Worm (Caenorhabditis elegans) whole organism, late embryonic: ENCODE results near the gene C14F11.4.

Experiments
- F13H6.1 ChIP-seq: sonication (generic microtip); optimal IDR thresholded peaks from 2 replicates; lab custom pipeline; 2016; ENCODE audit warnings: missing genetic modification characterization, missing compliant biosample characterization
- K09A11.1 ChIP-seq: sonication (generic microtip); optimal IDR thresholded peaks from 2 replicates; lab custom pipeline; 2017; ENCODE audit warnings: antibody characterized with exemption, mild to moderate bottlenecking, missing genetic modification characterization, missing compliant biosample characterization; ENCODE audit not compliant: insufficient read depth
- T23F11.4 ChIP-seq: fragments of 200-800 bp; sonication (Bioruptor generic); optimal IDR thresholded peaks from 2 replicates; lab custom pipeline; 2018; ENCODE audit warnings: mild to moderate bottlenecking, missing genetic modification characterization, missing compliant biosample characterization
- Y22D7AL.16 ChIP-seq: sonication (generic microtip); optimal IDR thresholded peaks from 2 replicates; lab custom pipeline; 2016; ENCODE audit warnings: missing genetic modification characterization, missing compliant biosample characterization
- ahr-1 ChIP-seq: sonication (generic microtip); optimal IDR thresholded peaks from 2 replicates; lab custom pipeline; 2016; ENCODE audit warnings: missing genetic modification characterization, missing compliant biosample characterization
- ceh-14 ChIP-seq: sonication (generic microtip); optimal IDR thresholded peaks from 2 replicates; lab custom pipeline; 2016; ENCODE audit warnings: missing genotype, missing genetic modification characterization, missing compliant biosample characterization
- ceh-18 ChIP-seq: sonication (generic microtip); optimal IDR thresholded peaks from 2 replicates; lab custom pipeline; 2016; ENCODE audit warnings: missing genetic modification characterization, missing compliant biosample characterization
- ceh-19 ChIP-seq: fragments of 200-800 bp; sonication (Bioruptor generic); optimal IDR thresholded peaks from 2 replicates; lab custom pipeline; 2018; ENCODE audit warnings: mild to moderate bottlenecking, missing genetic modification characterization, missing compliant biosample characterization
- ceh-2 ChIP-seq: sonication (generic microtip); optimal IDR thresholded peaks from 2 replicates; lab custom pipeline; 2016; ENCODE audit warnings: missing genotype, missing genetic modification characterization, missing compliant biosample characterization
- ceh-22 ChIP-seq: sonication (generic microtip); optimal IDR thresholded peaks from 2 replicates; lab custom pipeline; 2017; ENCODE audit warnings: missing biosample characterization, missing genetic modification characterization
- ceh-24 ChIP-seq: sonication (generic microtip); optimal IDR thresholded peaks from 2 replicates; lab custom pipeline; 2016; ENCODE audit warnings: mild to moderate bottlenecking, missing genetic modification characterization, missing compliant biosample characterization
- ceh-30 ChIP-seq: fragments of 150-350 bp; optimal IDR thresholded peaks from 2 replicates; lab custom pipeline; 2014; ENCODE audit warnings: missing biosample characterization, missing genetic modification characterization
- ceh-9 ChIP-seq: sonication (generic microtip); optimal IDR thresholded peaks from 2 replicates; lab custom pipeline; 2016; ENCODE audit warnings: mild to moderate bottlenecking, missing genetic modification characterization, inconsistent platforms, missing compliant biosample characterization
- che-1 ChIP-seq: sonication (generic microtip); optimal IDR thresholded peaks from 2 replicates; lab custom pipeline; 2016; ENCODE audit warnings: mild to moderate bottlenecking, missing genetic modification characterization, missing compliant biosample characterization
- dve-1 ChIP-seq: sonication (generic microtip); optimal IDR thresholded peaks from 2 replicates; lab custom pipeline; 2017; ENCODE audit warnings: antibody characterized with exemption, mild to moderate bottlenecking, missing genetic modification characterization, missing compliant biosample characterization
- elt-2 ChIP-seq: sonication (generic microtip); optimal IDR thresholded peaks from 2 replicates; lab custom pipeline; 2016; ENCODE audit warnings: missing genetic modification reagents, missing genetic modification characterization, missing compliant biosample characterization
- elt-4 ChIP-seq: sonication (generic microtip); optimal IDR thresholded peaks from 2 replicates; lab custom pipeline; 2016; ENCODE audit warnings: missing genetic modification characterization, missing compliant biosample characterization
- fax-1 ChIP-seq: sonication (generic microtip); optimal IDR thresholded peaks from 2 replicates; lab custom pipeline; 2016; ENCODE audit warnings: missing genotype, missing genetic modification characterization, missing compliant biosample characterization
- fkh-10 ChIP-seq: fragments of 150-350 bp; optimal IDR thresholded peaks from 2 replicates; lab custom pipeline; 2014; ENCODE audit warnings: missing biosample characterization, missing genetic modification reagents, missing genetic modification characterization
- hlh-13 ChIP-seq: fragments of 200-800 bp; sonication (Bioruptor generic); optimal IDR thresholded peaks from 2 replicates; lab custom pipeline; 2018; ENCODE audit warnings: mild to moderate bottlenecking, missing genetic modification characterization, missing compliant biosample characterization
- hlh-30 ChIP-seq: sonication (generic microtip); optimal IDR thresholded peaks from 2 replicates; lab custom pipeline; 2017; ENCODE audit warnings: antibody characterized with exemption, missing genetic modification characterization, missing compliant biosample characterization; ENCODE audit not compliant: insufficient read depth
- hlh-6 ChIP-seq: sonication (generic microtip); optimal IDR thresholded peaks from 2 replicates; lab custom pipeline; 2016; ENCODE audit warnings: missing genotype, missing genetic modification characterization, missing compliant biosample characterization
- hlh-8 ChIP-seq: sonication (generic microtip); optimal IDR thresholded peaks from 2 replicates; lab custom pipeline; 2016; ENCODE audit warnings: missing genotype, missing genetic modification characterization, missing compliant biosample characterization
- lim-6 ChIP-seq: sonication (generic microtip); optimal IDR thresholded peaks from 2 replicates; lab custom pipeline; 2016; ENCODE audit warnings: missing genetic modification characterization, missing compliant biosample characterization
- lin-11 ChIP-seq: fragments of 200-800 bp; sonication (Bioruptor generic); optimal IDR thresholded peaks from 2 replicates; lab custom pipeline; 2018; ENCODE audit warnings: mild to moderate bottlenecking, missing genetic modification characterization, missing compliant biosample characterization
- madf-2 ChIP-seq: sonication (generic microtip); optimal IDR thresholded peaks from 2 replicates; lab custom pipeline; 2017; ENCODE audit warnings: missing genetic modification characterization, missing compliant biosample characterization
- mec-3 ChIP-seq: sonication (generic microtip); optimal IDR thresholded peaks from 2 replicates; lab custom pipeline; 2016; ENCODE audit warnings: borderline replicate concordance, missing genetic modification characterization, missing compliant biosample characterization
- nhr-11 ChIP-seq: fragments of 150-350 bp; optimal IDR thresholded peaks from 2 replicates; lab custom pipeline; 2014; ENCODE audit warnings: missing biosample characterization, missing genetic modification characterization
- nhr-232 ChIP-seq: sonication (generic microtip); optimal IDR thresholded peaks from 2 replicates; lab custom pipeline; 2016; ENCODE audit warnings: missing genetic modification characterization, missing compliant biosample characterization
- pag-3 ChIP-seq: sonication (generic microtip); optimal IDR thresholded peaks from 2 replicates; lab custom pipeline; 2016; ENCODE audit warnings: missing compliant biosample characterization, missing genetic modification characterization, borderline replicate concordance
- pat-9 ChIP-seq: fragments of 200-800 bp; sonication (Bioruptor generic); optimal IDR thresholded peaks from 2 replicates; lab custom pipeline; 2018; ENCODE audit warnings: mild to moderate bottlenecking, missing genetic modification characterization, moderate library complexity, missing compliant biosample characterization
- pax-1 ChIP-seq: fragments of 150-350 bp; optimal IDR thresholded peaks from 2 replicates; lab custom pipeline; 2014; ENCODE audit warnings: missing biosample characterization, missing genetic modification characterization
- pha-4 ChIP-seq: fragments of 150-350 bp; optimal IDR thresholded peaks from 2 replicates; lab custom pipeline; 2018; ENCODE audit warnings: missing biosample characterization, missing genetic modification reagents, missing genetic modification characterization
- pqm-1 ChIP-seq: sonication (generic microtip); optimal IDR thresholded peaks from 2 replicates; lab custom pipeline; 2016; ENCODE audit warnings: missing genetic modification characterization, missing compliant biosample characterization
- ref-2 ChIP-seq: sonication (generic microtip); optimal IDR thresholded peaks from 2 replicates; lab custom pipeline; 2016; ENCODE audit warnings: missing genetic modification characterization, missing compliant biosample characterization
- rnt-1 ChIP-seq: sonication (generic microtip); optimal IDR thresholded peaks from 2 replicates; lab custom pipeline; 2016; ENCODE audit warnings: missing genetic modification characterization, missing compliant biosample characterization
- sdc-2 ChIP-seq: sonication (generic microtip); optimal IDR thresholded peaks from 2 replicates; lab custom pipeline; 2016; ENCODE audit warnings: missing genotype, missing genetic modification characterization, missing compliant biosample characterization
- sox-2 ChIP-seq: fragments of 200-800 bp; sonication (Bioruptor generic); IDR thresholded peaks from 2 replicates; pipeline ENCODE4 v1.3.6; 2022; ENCODE audit warnings: missing genetic modification reagents, missing genetic modification characterization, missing compliant biosample characterization
- syd-9 ChIP-seq: sonication (generic microtip); optimal IDR thresholded peaks from 2 replicates; lab custom pipeline; 2016; ENCODE audit warnings: mild to moderate bottlenecking, missing genetic modification characterization, moderate library complexity, missing compliant biosample characterization
- tbx-2 ChIP-seq: sonication (generic microtip); optimal IDR thresholded peaks from 2 replicates; lab custom pipeline; 2016; ENCODE audit warnings: missing genetic modification characterization, missing compliant biosample characterization
- tbx-7 ChIP-seq: sonication (generic microtip); optimal IDR thresholded peaks from 2 replicates; lab custom pipeline; 2016; ENCODE audit warnings: missing genotype, missing genetic modification characterization, missing compliant biosample characterization
- unc-42 ChIP-seq: sonication (generic microtip); optimal IDR thresholded peaks from 2 replicates; lab custom pipeline; 2016; ENCODE audit warnings: missing genotype, missing genetic modification characterization, missing compliant biosample characterization
- unc-55 ChIP-seq: sonication (generic microtip); optimal IDR thresholded peaks from 2 replicates; lab custom pipeline; 2017; ENCODE audit warnings: missing biosample characterization, missing genetic modification reagents, missing genetic modification characterization
- unc-86 ChIP-seq: sonication (generic microtip); optimal IDR thresholded peaks from 2 replicates; lab custom pipeline; 2016; ENCODE audit warnings: missing genetic modification characterization, missing compliant biosample characterization
- zip-5 ChIP-seq: sonication (generic microtip); optimal IDR thresholded peaks from 2 replicates; lab custom pipeline; 2016; ENCODE audit warnings: missing genetic modification characterization, missing compliant biosample characterization
- ztf-16 ChIP-seq: sonication (generic microtip); optimal IDR thresholded peaks from 2 replicates; lab custom pipeline; 2017; ENCODE audit warnings: missing genetic modification characterization, missing compliant biosample characterization

Gene C14F11.4

DNA sequence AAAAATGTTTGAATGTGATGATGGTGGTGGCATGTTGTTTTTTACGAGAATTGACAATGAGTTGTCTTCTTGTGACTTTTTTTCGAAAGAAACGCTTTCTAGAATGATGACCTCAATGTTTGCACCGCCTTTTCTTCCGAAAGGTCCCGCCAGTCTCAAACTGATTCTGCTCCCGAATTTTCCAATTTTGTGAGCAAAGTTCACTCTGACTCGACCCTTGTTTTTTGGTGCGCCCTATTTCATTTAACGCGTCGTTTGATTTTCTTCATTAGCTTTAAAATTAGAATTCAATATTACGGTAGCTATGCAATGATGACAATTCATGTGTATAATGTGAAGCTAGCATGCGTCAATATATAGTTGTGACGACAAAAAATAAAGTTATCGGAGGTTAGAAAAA, 2.2 kb downstream of the C14F11.4 start, which contains the start of gene lite-1:
lite-1 (minus strand) TSS at position 101 of the 400 bp plus-strand sequence.
- TF ChIP-seq unc-55 (GFP tag; lab: Kevin White, UChicago) (no peak), ztf-16 (tag; lab: Kevin White, UChicago) (no peak), lim-6 (tag; lab: Kevin White, UChicago) (no peak), dve-1 (tag; lab: Kevin White, UChicago) (no peak), ceh-19 (GFP tag; lab: Kevin White, UChicago) (no peak), rnt-1 (tag; lab: Kevin White, UChicago) (no peak)

DNA sequence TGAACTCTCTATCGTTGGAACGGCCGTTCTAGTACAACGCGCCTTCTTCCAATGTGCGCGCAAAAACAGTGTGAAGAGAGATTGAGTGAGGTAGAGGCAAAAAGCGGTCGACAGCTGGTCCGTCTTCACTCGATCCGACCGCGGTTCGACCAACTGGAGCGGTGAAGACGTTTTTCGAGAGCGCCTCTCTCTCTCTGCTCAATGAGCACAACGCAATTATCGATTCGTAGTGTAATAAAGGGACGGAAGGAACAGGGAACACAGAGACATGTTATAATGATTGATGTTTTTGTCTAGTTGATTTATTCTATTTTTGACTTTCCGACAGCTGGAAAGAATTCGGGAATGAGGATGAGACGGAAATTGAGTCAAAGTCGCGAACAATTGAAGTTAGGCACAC, 8.0 kb downstream of the C14F11.4 start:
- TF ChIP-seq sdc-2 = peak; percentile 6
- TF ChIP-seq rnt-1 (tag; lab: Kevin White, UChicago) = peak; percentile 11
- TF ChIP-seq madf-2 (tag; lab: Kevin White, UChicago) = no peak
- TF ChIP-seq hlh-8 (tag; lab: Kevin White, UChicago) = peak; percentile 7
- TF ChIP-seq unc-55 (GFP tag; lab: Kevin White, UChicago) = peak; percentile 95

DNA sequence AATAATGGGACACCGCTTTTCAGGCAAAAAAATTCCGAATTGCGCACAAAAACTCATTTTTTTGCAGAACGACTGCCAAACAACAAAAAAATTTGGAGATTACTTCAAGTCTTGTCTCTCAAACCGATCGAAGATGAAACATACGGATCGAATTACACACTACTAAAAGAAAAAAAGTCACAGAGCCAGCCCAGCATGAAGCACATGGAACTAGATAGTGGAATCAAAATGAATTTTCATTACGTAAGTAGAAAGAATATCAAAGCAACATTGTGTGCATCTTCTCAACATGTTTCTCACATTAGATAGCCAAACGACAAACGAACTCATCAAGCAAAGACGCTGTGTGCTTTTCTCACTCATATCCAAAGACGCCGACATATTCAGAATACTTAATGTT, 11.8 kb downstream of the C14F11.4 start:
- TF ChIP-seq ceh-22 (tag; lab: Kevin White, UChicago) = no peak
- no peak for TF ChIP-seq pha-4 (tag; lab: Kevin White, UChicago)
- TF ChIP-seq ceh-30 (tag; lab: Kevin White, UChicago) = no peak
- TF ChIP-seq hlh-8 (tag; lab: Kevin White, UChicago) = no peak
- TF ChIP-seq nhr-11 = no peak
- no peak for TF ChIP-seq che-1
- TF ChIP-seq Y22D7AL.16 = no peak
- no peak for TF ChIP-seq ceh-18 (tag; lab: Kevin White, UChicago)

- TF ChIP-seq sox-2 (GFP tag; lab: Robert Waterston, UW) (no peak), hlh-13 (peak; percentile 35), nhr-11 (no peak), hlh-30 (tag; lab: Kevin White, UChicago) (no peak), F13H6.1 (tag; lab: Kevin White, UChicago) (peak; percentile 13), pat-9 (tag; lab: Kevin White, UChicago) (peak; percentile 12), hlh-6 (tag; lab: Kevin White, UChicago) (no peak), madf-2 (tag; lab: Kevin White, UChicago) (peak; percentile 47), ahr-1 (no peak), elt-2 (tag; lab: Kevin White, UChicago) (peak; percentile 36), pqm-1 (tag; lab: Kevin White, UChicago) (no peak), elt-4 (tag; lab: Kevin White, UChicago) (no peak), ceh-24 (tag; lab: Kevin White, UChicago) (peak; percentile 4), tbx-7 (tag; lab: Kevin White, UChicago) (no peak), tbx-2 (peak; percentile 36), nhr-232 (tag; lab: Kevin White, UChicago) (no peak), hlh-8 (tag; lab: Kevin White, UChicago) (no peak), ztf-16 (tag; lab: Kevin White, UChicago) (peak; percentile 22), unc-42 (tag; lab: Kevin White, UChicago) (no peak), unc-86 (tag; lab: Kevin White, UChicago) (no peak), ceh-9 (tag; lab: Kevin White, UChicago) (no peak), ceh-18 (tag; lab: Kevin White, UChicago) (peak; percentile 61), K09A11.1 (no peak), fkh-10 (GFP tag; lab: Kevin White, UChicago) (no peak), zip-5 (tag; lab: Kevin White, UChicago) (no peak), syd-9 (tag; lab: Kevin White, UChicago) (peak; percentile 52), pax-1 (tag; lab: Kevin White, UChicago) (no peak), ceh-2 (no peak), sdc-2 (peak; percentile 33), ceh-30 (tag; lab: Kevin White, UChicago) (no peak), ceh-14 (tag; lab: Kevin White, UChicago) (peak; percentile 45), Y22D7AL.16 (no peak), fax-1 (tag; lab: Kevin White, UChicago) (peak; percentile 48), pag-3 (tag; lab: Kevin White, UChicago) (no peak), lin-11 (peak; percentile 35), pha-4 (tag; lab: Kevin White, UChicago) (no peak), T23F11.4 (GFP tag; lab: Kevin White, UChicago) (peak; percentile 53), mec-3 (no peak), ref-2 (tag; lab: Kevin White, UChicago) (peak; percentile 42)
Measured at ce11 chrX:6219892-6220291, 13.0 kb downstream of the C14F11.4 start.
